Worm (Caenorhabditis elegans): ENCODE results near the gene osm-1.

Gene osm-1

DNA sequence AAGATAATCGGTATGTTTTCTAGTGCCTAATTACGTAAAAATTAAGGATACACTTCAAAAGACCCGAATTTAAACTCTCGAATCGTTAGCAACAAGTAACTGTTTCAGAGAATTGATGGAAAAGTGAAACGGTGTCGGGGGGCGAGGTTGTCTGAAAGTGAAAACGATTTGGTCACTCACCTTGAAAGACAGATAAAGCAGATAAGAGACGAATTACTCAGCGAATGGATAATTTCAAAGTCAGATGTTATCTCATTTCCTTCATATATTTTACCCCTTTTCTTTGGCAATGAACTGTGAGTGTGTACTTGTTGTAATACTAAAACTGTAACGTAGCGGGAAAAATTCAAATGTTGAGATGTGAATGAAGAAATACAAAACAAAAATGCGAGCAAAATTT lies 15.3 kb downstream of the osm-1 start:
- no peak for TF ChIP-seq dmd-6 (GFP tag; IDR thresholded peaks at IDR 0.05)
- TF ChIP-seq mdl-1 (tag; optimal IDR thresholded peaks at IDR 0.05): no peak
- TF ChIP-seq aha-1 (tag): peak; percentile 57

DNA sequence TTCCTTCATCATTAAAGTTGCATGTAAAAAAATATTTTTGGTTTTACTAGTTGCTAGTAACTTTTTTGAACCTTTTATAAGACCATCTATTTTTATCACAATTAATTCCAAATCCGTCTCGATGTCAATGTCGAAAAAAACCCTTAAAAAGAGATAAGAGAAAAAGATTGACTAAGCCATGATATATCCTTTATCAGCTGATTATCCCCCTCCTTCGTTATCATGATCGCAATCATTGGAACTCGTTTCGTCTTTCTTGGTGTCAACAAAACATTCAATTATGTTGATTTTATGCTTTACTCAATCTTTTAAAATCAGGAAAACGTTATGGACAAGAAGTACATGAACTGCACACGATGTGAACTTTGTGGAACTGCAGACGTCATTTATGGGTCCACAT lies 17.6 kb downstream of the osm-1 start, which contains the start of gene K08B5.1:
TSS of gene K08B5.1 (plus strand) at position 318 of the 400 bp plus-strand sequence.
- TF ChIP-seq gei-8 (GFP tag; optimal IDR thresholded peaks at IDR 0.05) (no peak), hlh-11 (tag; optimal IDR thresholded peaks at IDR 0.05) (peak; percentile 26), unc-39 (tag; optimal IDR thresholded peaks at IDR 0.05) (no peak)

DNA sequence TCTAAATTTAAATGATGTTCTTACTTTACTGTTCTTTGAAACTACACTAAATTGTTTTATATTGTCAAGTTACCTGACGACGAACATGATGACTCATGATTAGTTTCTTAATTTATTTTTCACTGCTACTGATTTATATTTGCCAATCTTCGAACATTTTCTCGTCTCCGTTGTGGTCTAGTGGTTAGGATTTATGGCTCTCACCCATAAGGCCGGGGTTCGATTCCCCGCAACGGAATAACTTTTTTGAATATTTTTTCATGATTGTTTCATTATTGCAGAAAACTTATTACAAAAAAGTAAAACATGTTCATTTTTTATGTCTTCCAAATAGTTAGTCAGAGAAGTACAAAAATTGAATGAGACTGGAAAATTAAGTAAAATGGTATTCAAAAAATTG lies 18.3 kb downstream of the osm-1 start:
- TF ChIP-seq zip-11 (GFP tag; IDR thresholded peaks at IDR 0.05) (no peak), T20F7.1 (GFP tag; optimal IDR thresholded peaks at IDR 0.05) (peak; percentile 42), tag-97 (GFP tag; IDR thresholded peaks at IDR 0.05) (no peak), lin-13 (GFP tag; optimal IDR thresholded peaks at IDR 0.05) (no peak), egl-43 (GFP tag; IDR thresholded peaks at IDR 0.05) (no peak), F26F4.8 (GFP tag; conservative IDR thresholded peaks at IDR 0.05) (no peak), zip-2 (tag; optimal IDR thresholded peaks at IDR 0.05) (no peak), Y75B8A.6 (GFP tag; IDR thresholded peaks at IDR 0.05) (no peak), ceh-28 (tag; optimal IDR thresholded peaks at IDR 0.05) (no peak), F49E8.2 (tag; optimal IDR thresholded peaks at IDR 0.05; ENCODE audit: borderline replicate concordance) (no peak), lin-38 (GFP tag; IDR thresholded peaks at IDR 0.05) (no peak), F10B5.3 (tag; optimal IDR thresholded peaks at IDR 0.05) (no peak), dpl-1 (GFP tag; optimal IDR thresholded peaks at IDR 0.05) (no peak), daf-19 (GFP tag; conservative IDR thresholded peaks at IDR 0.05) (0 out of 2 replicates have a peak, but pooled peaks have one; percentile 19), lin-39 (tag; optimal IDR thresholded peaks at IDR 0.05) (no peak), spr-3 (GFP tag; optimal IDR thresholded peaks at IDR 0.05) (no peak), set-16 (GFP tag; IDR thresholded peaks at IDR 0.05) (no peak), fkh-10 (GFP tag; optimal IDR thresholded peaks at IDR 0.05) (no peak), vab-7 (GFP tag; IDR thresholded peaks at IDR 0.05) (peak; percentile 66), ceh-44 (GFP tag; IDR thresholded peaks at IDR 0.05) (no peak), pqm-1 (tag; optimal IDR thresholded peaks at IDR 0.05) (no peak), madf-9 (GFP tag; conservative IDR thresholded peaks at IDR 0.05) (0 out of 2 replicates have a peak, but pooled peaks have one; percentile 24), gei-8 (GFP tag; optimal IDR thresholded peaks at IDR 0.05) (no peak), lim-7 (GFP tag; IDR thresholded peaks at IDR 0.05) (peak; percentile 69), ceh-82 (tag; optimal IDR thresholded peaks at IDR 0.05) (no peak), D1046.2 (GFP tag; IDR thresholded peaks at IDR 0.05) (no peak), T26A8.4 (GFP tag; IDR thresholded peaks at IDR 0.05) (0 out of 2 replicates have a peak, but pooled peaks have one; percentile 28), aly-2 (tag; optimal IDR thresholded peaks at IDR 0.05) (no peak), unc-39 (tag; optimal IDR thresholded peaks at IDR 0.05) (no peak), ZK546.5 (tag; optimal IDR thresholded peaks at IDR 0.05) (no peak), nhr-77 (tag; optimal IDR thresholded peaks at IDR 0.05) (peak; percentile 9), zfp-2 (tag; optimal IDR thresholded peaks at IDR 0.05) (no peak), ztf-7 (tag; optimal IDR thresholded peaks at IDR 0.05) (peak; percentile 41), ceh-32 (tag; optimal IDR thresholded peaks at IDR 0.05; ENCODE audit: poor library complexity) (no peak), mep-1 (tag; optimal IDR thresholded peaks at IDR 0.05) (peak; percentile 64), hlh-30 (tag; optimal IDR thresholded peaks at IDR 0.05; ENCODE audit: insufficient read depth) (peak; percentile 34), nhr-11 (tag; optimal IDR thresholded peaks at IDR 0.05) (no peak), unc-130 (GFP tag; optimal IDR thresholded peaks at IDR 0.05) (peak; percentile 9), snpc-4 (tag; optimal IDR thresholded peaks at IDR 0.05) (no peak), nhr-41 (GFP tag; IDR thresholded peaks at IDR 0.05) (no peak), ces-1 (GFP tag; optimal IDR thresholded peaks at IDR 0.05) (no peak), ztf-11 (tag; optimal IDR thresholded peaks at IDR 0.05) (no peak), nhr-102 (tag; optimal IDR thresholded peaks at IDR 0.05) (no peak), tra-1 (GFP tag; IDR thresholded peaks at IDR 0.05) (peak; percentile 40; the same call in 1 of the 2 replicates), ceh-20 (GFP tag; IDR thresholded peaks at IDR 0.05) (no peak)
